Worm (Caenorhabditis elegans): ENCODE data around the gene ndub-2.

DNA sequence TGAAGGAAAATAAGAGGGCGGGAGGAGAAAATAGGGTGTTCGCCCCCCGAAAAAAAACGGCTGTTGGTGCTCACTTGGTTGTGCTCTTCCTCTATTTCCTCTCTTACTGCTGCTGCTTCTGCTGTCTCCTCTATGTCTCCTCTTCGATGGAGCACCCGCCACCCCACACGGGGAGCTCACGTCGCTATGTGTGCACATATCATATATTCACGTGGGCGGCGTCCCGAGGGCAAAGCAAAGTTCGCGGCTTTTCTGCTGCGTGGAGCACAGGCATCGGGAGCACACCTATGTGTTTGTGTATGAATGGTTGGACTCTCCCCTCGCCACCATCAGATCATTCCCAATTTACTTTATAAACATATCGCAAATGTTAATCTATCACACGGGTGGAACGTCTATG, 17.2 kb downstream of the ndub-2 start:
- TF ChIP-seq unc-130 (tag; optimal IDR thresholded peaks at IDR 0.05) = no peak
- TF ChIP-seq fos-1 (tag; optimal IDR thresholded peaks at IDR 0.05) = no peak
- no peak for TF ChIP-seq lin-15B (tag; optimal IDR thresholded peaks at IDR 0.05)
- TF ChIP-seq nhr-12 (tag; optimal IDR thresholded peaks at IDR 0.05) = no peak
- TF ChIP-seq mdl-1 (tag; optimal IDR thresholded peaks at IDR 0.05) = peak in 1 of 2 experiments; percentile 75
- no peak for TF ChIP-seq nhr-237 (tag; optimal IDR thresholded peaks at IDR 0.05)
- no peak for TF ChIP-seq ces-1 (GFP tag; optimal IDR thresholded peaks at IDR 0.05)
- TF ChIP-seq mab-9 (GFP tag; IDR thresholded peaks at IDR 0.05) = no peak
- TF ChIP-seq jun-1 (tag; optimal IDR thresholded peaks at IDR 0.05) = no peak
- no peak for TF ChIP-seq zag-1 (tag; optimal IDR thresholded peaks at IDR 0.05)
- no peak for TF ChIP-seq alr-1 (tag; optimal IDR thresholded peaks at IDR 0.05; ENCODE audit: borderline replicate concordance)
- no peak for TF ChIP-seq zip-4 (GFP tag; optimal IDR thresholded peaks at IDR 0.05)
- TF ChIP-seq blmp-1 (tag; optimal IDR thresholded peaks at IDR 0.05) = no peak

Measured in whole organism, L1 larva.